Worm (Caenorhabditis elegans) whole organism, late embryonic: Measurements from ENCODE around the gene rfc-1.

ENCODE experiments used
- T23F11.4 ChIP-seq: fragments of 200-800 bp; sonication (Bioruptor generic); optimal IDR thresholded peaks from 2 replicates; lab custom pipeline; 2018; ENCODE audit warnings: mild to moderate bottlenecking, missing genetic modification characterization, missing compliant biosample characterization
- ceh-14 ChIP-seq: sonication (generic microtip); optimal IDR thresholded peaks from 2 replicates; lab custom pipeline; 2016; ENCODE audit warnings: missing genotype, missing genetic modification characterization, missing compliant biosample characterization
- ceh-24 ChIP-seq: sonication (generic microtip); optimal IDR thresholded peaks from 2 replicates; lab custom pipeline; 2016; ENCODE audit warnings: mild to moderate bottlenecking, missing genetic modification characterization, missing compliant biosample characterization
- dmd-4 ChIP-seq: sonication (generic microtip); optimal IDR thresholded peaks from 2 replicates; lab custom pipeline; 2016; ENCODE audit warnings: borderline replicate concordance, missing genetic modification characterization, missing compliant biosample characterization
- elt-2 ChIP-seq: sonication (generic microtip); optimal IDR thresholded peaks from 2 replicates; lab custom pipeline; 2016; ENCODE audit warnings: missing genetic modification reagents, missing genetic modification characterization, missing compliant biosample characterization
- elt-4 ChIP-seq: sonication (generic microtip); optimal IDR thresholded peaks from 2 replicates; lab custom pipeline; 2016; ENCODE audit warnings: missing genetic modification characterization, missing compliant biosample characterization
- ets-4 ChIP-seq: sonication (generic microtip); optimal IDR thresholded peaks from 2 replicates; lab custom pipeline; 2016; ENCODE audit warnings: missing genetic modification characterization, missing compliant biosample characterization
- fax-1 ChIP-seq: sonication (generic microtip); optimal IDR thresholded peaks from 2 replicates; lab custom pipeline; 2016; ENCODE audit warnings: missing genotype, missing genetic modification characterization, missing compliant biosample characterization
- hlh-15 ChIP-seq: sonication (generic microtip); optimal IDR thresholded peaks from 2 replicates; lab custom pipeline; 2016; ENCODE audit warnings: missing genetic modification characterization, missing compliant biosample characterization
- hlh-30 ChIP-seq: sonication (generic microtip); optimal IDR thresholded peaks from 2 replicates; lab custom pipeline; 2017; ENCODE audit warnings: antibody characterized with exemption, missing genetic modification characterization, missing compliant biosample characterization; ENCODE audit not compliant: insufficient read depth
- nfya-1 ChIP-seq: sonication (generic microtip); optimal IDR thresholded peaks from 2 replicates; lab custom pipeline; 2017; ENCODE audit warnings: missing genetic modification characterization, mild to moderate bottlenecking, missing compliant biosample characterization, antibody characterized with exemption, moderate library complexity
- nhr-11 ChIP-seq: fragments of 150-350 bp; optimal IDR thresholded peaks from 2 replicates; lab custom pipeline; 2014; ENCODE audit warnings: missing biosample characterization, missing genetic modification characterization
- npax-4 ChIP-seq: sonication (generic microtip); optimal IDR thresholded peaks from 2 replicates; lab custom pipeline; 2016; ENCODE audit warnings: missing genetic modification characterization, missing compliant biosample characterization
- pha-4 ChIP-seq: fragments of 150-350 bp; optimal IDR thresholded peaks from 2 replicates; lab custom pipeline; 2018; ENCODE audit warnings: missing biosample characterization, missing genetic modification reagents, missing genetic modification characterization

ce11 chrV:14686231-14687105 is 40.7 kb upstream of the rfc-1 start:
- TF ChIP-seq dmd-4 (tag; lab: Kevin White, UChicago) (no peak), elt-2 (tag; lab: Kevin White, UChicago) (no peak), ets-4 (no peak), elt-4 (no peak), pha-4 (tag; lab: Kevin White, UChicago) (no peak), fax-1 (tag; lab: Kevin White, UChicago) (no peak), nhr-11 (tag; lab: Kevin White, UChicago) (no peak), ceh-24 (tag; lab: Kevin White, UChicago) (no peak), hlh-15 (tag; lab: Kevin White, UChicago) (no peak), hlh-30 (no peak), npax-4 (tag; lab: Kevin White, UChicago) (no peak), nfya-1 (no peak), ceh-14 (tag; lab: Kevin White, UChicago) (no peak), T23F11.4 (no peak)
